Fruit fly (Drosophila melanogaster) whole organism, embryonic: ENCODE results near the gene CG45045.

ENCODE experiments used
- Antp ChIP-seq: fragments of 200-800 bp; sonication (Bioruptor generic); optimal IDR thresholded peaks from 3 replicates; lab custom pipeline; 2016; ENCODE audit warnings: missing biosample characterization, missing genetic modification characterization
- B-H2 ChIP-seq: fragments of 200-800 bp; sonication (Bioruptor generic); optimal IDR thresholded peaks from 2 replicates; lab custom pipeline; 2018; ENCODE audit warnings: missing biosample characterization, mild to moderate bottlenecking, missing genetic modification characterization
- BEAF-32 ChIP-seq: fragments of 200-800 bp; sonication (Bioruptor generic); optimal IDR thresholded peaks from 3 replicates; lab custom pipeline; 2017; ENCODE audit warnings: missing biosample characterization, missing genetic modification characterization, mild to moderate bottlenecking, moderate library complexity, missing genetic modification reagents
- Bgb ChIP-seq: fragments of 200-800 bp; sonication (Bioruptor generic); IDR thresholded peaks from 2 replicates; pipeline ENCODE4 v1.3.6; 2022; ENCODE audit warnings: missing biosample characterization, missing genetic modification characterization; ENCODE audit not compliant: partially characterized antibody
- CG10431 ChIP-seq: fragments of 200-800 bp; sonication (Bioruptor generic); optimal IDR thresholded peaks from 3 replicates; lab custom pipeline; 2018; ENCODE audit warnings: missing biosample characterization, mild to moderate bottlenecking, missing genetic modification characterization
- CG10543 ChIP-seq: fragments of 200-800 bp; sonication (Bioruptor generic); optimal IDR thresholded peaks from 3 replicates; lab custom pipeline; 2017; ENCODE audit warnings: missing biosample characterization, mild to moderate bottlenecking, missing genetic modification characterization, moderate library complexity
- CG12155 ChIP-seq: fragments of 200-800 bp; sonication (Bioruptor generic); optimal IDR thresholded peaks from 3 replicates; lab custom pipeline; 2016; ENCODE audit warnings: missing biosample characterization, missing genetic modification characterization
- CG16815 ChIP-seq: fragments of 200-800 bp; sonication (Bioruptor generic); optimal IDR thresholded peaks from 3 replicates; lab custom pipeline; 2017; ENCODE audit warnings: missing biosample characterization, mild to moderate bottlenecking, missing genetic modification characterization
- CG17359 ChIP-seq: fragments of 200-800 bp; sonication (Bioruptor generic); optimal IDR thresholded peaks from 3 replicates; lab custom pipeline; 2018; ENCODE audit warnings: missing biosample characterization, mild to moderate bottlenecking, missing genetic modification characterization, moderate library complexity
- CG17802 ChIP-seq: fragments of 200-800 bp; sonication (Bioruptor generic); optimal IDR thresholded peaks from 2 replicates; lab custom pipeline; 2018; ENCODE audit warnings: missing biosample characterization, mild to moderate bottlenecking, missing genetic modification characterization, moderate library complexity
- CG31365 ChIP-seq: fragments of 200-800 bp; sonication (Bioruptor generic); optimal IDR thresholded peaks from 2 replicates; lab custom pipeline; 2018; ENCODE audit warnings: missing biosample characterization, mild to moderate bottlenecking, missing genetic modification characterization
- CG32767 ChIP-seq: fragments of 200-800 bp; sonication (Bioruptor generic); IDR thresholded peaks from 2 replicates; pipeline ENCODE4 v1.3.6; 2022; ENCODE audit warnings: missing biosample characterization, missing genetic modification characterization
- CG33557 ChIP-seq: fragments of 200-800 bp; sonication (Bioruptor generic); optimal IDR thresholded peaks from 2 replicates; lab custom pipeline; 2019; ENCODE audit warnings: missing biosample characterization, mild to moderate bottlenecking, missing genetic modification characterization, moderate library complexity
- CG3407 ChIP-seq: fragments of 200-800 bp; sonication (Bioruptor generic); optimal IDR thresholded peaks from 2 replicates; lab custom pipeline; 2018; ENCODE audit warnings: missing biosample characterization, mild to moderate bottlenecking, missing genetic modification characterization
- CG3726 ChIP-seq: fragments of 200-800 bp; sonication (Bioruptor generic); IDR thresholded peaks from 3 replicates; pipeline ENCODE4, ENCODE4 v1.3.6; 2022; ENCODE audit warnings: missing biosample characterization, missing genetic modification characterization
- CG5180 ChIP-seq: fragments of 200-800 bp; sonication (Bioruptor generic); optimal IDR thresholded peaks from 3 replicates; lab custom pipeline; 2017; ENCODE audit warnings: missing biosample characterization, missing genetic modification characterization, mild to moderate bottlenecking, moderate library complexity, missing genetic modification reagents
- CG7372 ChIP-seq: fragments of 200-800 bp; sonication (Bioruptor generic); IDR thresholded peaks from 2 replicates; pipeline ENCODE4 v1.3.6; 2022; ENCODE audit warnings: missing biosample characterization, missing genetic modification characterization
- CG7745 ChIP-seq: fragments of 200-800 bp; sonication (Bioruptor generic); optimal IDR thresholded peaks from 2 replicates; lab custom pipeline; 2018; ENCODE audit warnings: missing biosample characterization, mild to moderate bottlenecking, missing genetic modification characterization, moderate library complexity
- CG7963 ChIP-seq: fragments of 200-800 bp; sonication (Bioruptor generic); IDR thresholded peaks from 3 replicates; pipeline ENCODE4 v1.3.6; 2022; ENCODE audit warnings: missing biosample characterization, missing genetic modification characterization; ENCODE audit not compliant: partially characterized antibody
- CG9797 ChIP-seq: fragments of 200-800 bp; sonication (Bioruptor generic); optimal IDR thresholded peaks from 3 replicates; lab custom pipeline; 2018; ENCODE audit warnings: missing biosample characterization, mild to moderate bottlenecking, missing genetic modification characterization
- CG9932 ChIP-seq: fragments of 200-800 bp; sonication (Bioruptor generic); IDR thresholded peaks from 2 replicates; pipeline ENCODE4 v1.3.6; 2022; ENCODE audit warnings: missing biosample characterization, missing genetic modification characterization
- CTCF ChIP-seq: fragments of 200-800 bp; sonication (Bioruptor generic); optimal IDR thresholded peaks from 2 replicates; lab custom pipeline; 2017; ENCODE audit warnings: missing biosample characterization, mild to moderate bottlenecking, missing genetic modification characterization, moderate library complexity
- Fer1 ChIP-seq: fragments of 200-800 bp; sonication (Bioruptor generic); optimal IDR thresholded peaks from 2 replicates; lab custom pipeline; 2017; ENCODE audit warnings: missing biosample characterization, mild to moderate bottlenecking, missing genetic modification characterization
- H2.0 ChIP-seq: fragments of 200-800 bp; sonication (Bioruptor generic); IDR thresholded peaks from 2 replicates; pipeline ENCODE4 v1.3.6; 2022; ENCODE audit warnings: missing biosample characterization, missing genetic modification characterization
- HHEX ChIP-seq: fragments of 200-800 bp; sonication (Bioruptor generic); optimal IDR thresholded peaks from 3 replicates; lab custom pipeline; 2017; ENCODE audit warnings: missing biosample characterization, mild to moderate bottlenecking, missing genetic modification characterization, missing genetic modification reagents
- Jarid2 ChIP-seq: fragments of 200-800 bp; sonication (Bioruptor generic); optimal IDR thresholded peaks from 3 replicates; lab custom pipeline; 2017; ENCODE audit warnings: mild to moderate bottlenecking, missing biosample characterization, missing genetic modification reagents, missing genetic modification characterization
- Myb ChIP-seq: fragments of 200-800 bp; sonication (Bioruptor generic); optimal IDR thresholded peaks from 2 replicates; lab custom pipeline; 2016; ENCODE audit warnings: missing biosample characterization, missing genetic modification characterization
- NC2α ChIP-seq: fragments of 200-800 bp; sonication (Bioruptor generic); optimal IDR thresholded peaks from 2 replicates; lab custom pipeline; 2016; ENCODE audit warnings: missing biosample characterization, missing genetic modification characterization
- Taf1 ChIP-seq: fragments of 200-800 bp; sonication (Bioruptor generic); IDR thresholded peaks from 2 replicates; pipeline ENCODE4 v1.3.6; 2022; ENCODE audit warnings: missing biosample characterization, missing genetic modification characterization
- ash1 ChIP-seq: fragments of 200-800 bp; sonication (Bioruptor generic); optimal IDR thresholded peaks from 2 replicates; lab custom pipeline; 2018; ENCODE audit warnings: missing biosample characterization, mild to moderate bottlenecking, missing genetic modification characterization
- chif ChIP-seq, 2 experiments: fragments of 200-800 bp; sonication (Bioruptor generic); optimal IDR thresholded peaks; 3 replicates each; lab custom pipeline; 2016; ENCODE audit warnings: missing biosample characterization in 2 of 2, missing genetic modification characterization in 2 of 2
- crol ChIP-seq: fragments of 200-800 bp; sonication (Bioruptor generic); IDR thresholded peaks from 2 replicates; pipeline ENCODE4 v1.3.6; 2022; ENCODE audit warnings: missing biosample characterization, missing genetic modification characterization
- dati ChIP-seq: fragments of 200-800 bp; sonication (Bioruptor generic); IDR thresholded peaks from 2 replicates; pipeline ENCODE4 v1.3.6; 2022; ENCODE audit warnings: missing biosample characterization, missing genetic modification characterization
- dpn ChIP-seq, 2 experiments: fragments of 200-800 bp; sonication (Bioruptor generic); optimal IDR thresholded peaks; 3 replicates each; lab custom pipeline; 2016; ENCODE audit warnings: missing biosample characterization in 2 of 2, missing genetic modification characterization in 2 of 2
- hb ChIP-seq: fragments of 200-800 bp; sonication (Bioruptor generic); IDR thresholded peaks from 3 replicates; pipeline ENCODE4 v1.3.6; 2022; ENCODE audit warnings: missing biosample characterization, missing genetic modification characterization; ENCODE audit not compliant: partially characterized antibody
- hbn ChIP-seq: fragments of 200-800 bp; sonication (Bioruptor generic); IDR thresholded peaks from 2 replicates; pipeline ENCODE4 v1.3.6; 2022; ENCODE audit warnings: missing biosample characterization, missing genetic modification characterization; ENCODE audit not compliant: partially characterized antibody
- jigr1 ChIP-seq: fragments of 200-800 bp; sonication (Bioruptor generic); IDR thresholded peaks from 3 replicates; pipeline ENCODE4 v1.3.6; 2022; ENCODE audit warnings: missing biosample characterization, missing genetic modification characterization
- knrl ChIP-seq: fragments of 200-800 bp; sonication (Bioruptor generic); IDR thresholded peaks from 3 replicates; pipeline ENCODE4 v1.3.6; 2022; ENCODE audit warnings: missing biosample characterization, missing genetic modification characterization; ENCODE audit not compliant: partially characterized antibody
- nau ChIP-seq: fragments of 200-800 bp; sonication (Bioruptor generic); optimal IDR thresholded peaks from 3 replicates; lab custom pipeline; 2017; ENCODE audit warnings: missing biosample characterization, mild to moderate bottlenecking, missing genetic modification characterization, missing genetic modification reagents
- pros ChIP-seq: fragments of 200-800 bp; sonication (Bioruptor generic); optimal IDR thresholded peaks from 3 replicates; lab custom pipeline; 2019; ENCODE audit warnings: missing biosample characterization, mild to moderate bottlenecking, missing genetic modification characterization, moderate library complexity
- sens ChIP-seq: fragments of 200-800 bp; sonication (Bioruptor generic); peaks from one replicate; lab custom pipeline; 2016; ENCODE audit warnings: missing biosample characterization, missing genetic modification characterization
- slbo ChIP-seq: fragments of 200-800 bp; sonication (Bioruptor generic); IDR thresholded peaks from 2 replicates; pipeline ENCODE4 v1.3.6; 2022; ENCODE audit warnings: missing biosample characterization, missing genetic modification characterization
- sna ChIP-seq: fragments of 200-800 bp; sonication (Bioruptor generic); IDR thresholded peaks from 2 replicates; pipeline ENCODE4 v1.3.6; 2022; ENCODE audit warnings: missing biosample characterization, missing genetic modification characterization; ENCODE audit not compliant: partially characterized antibody
- sqz ChIP-seq: fragments of 200-800 bp; sonication (Bioruptor generic); optimal IDR thresholded peaks from 3 replicates; lab custom pipeline; 2018; ENCODE audit warnings: missing biosample characterization, mild to moderate bottlenecking, missing genetic modification characterization
- stwl ChIP-seq: fragments of 200-800 bp; sonication (Bioruptor generic); optimal IDR thresholded peaks from 3 replicates; lab custom pipeline; 2018; ENCODE audit warnings: missing biosample characterization, mild to moderate bottlenecking, missing genetic modification characterization, moderate library complexity
- tx ChIP-seq: fragments of 200-800 bp; sonication (Bioruptor generic); optimal IDR thresholded peaks from 2 replicates; lab custom pipeline; 2016; ENCODE audit warnings: missing biosample characterization, missing genetic modification characterization
- usp ChIP-seq: fragments of >200 bp; optimal IDR thresholded peaks from 2 replicates; lab custom pipeline; 2017; ENCODE audit warnings: missing biosample characterization, missing genetic modification characterization
- zf30C ChIP-seq: fragments of 200-800 bp; sonication (Bioruptor generic); optimal IDR thresholded peaks from 3 replicates; lab custom pipeline; 2018; ENCODE audit warnings: missing biosample characterization, mild to moderate bottlenecking, missing genetic modification characterization
- zfh2 ChIP-seq: fragments of 200-800 bp; sonication (Bioruptor generic); optimal IDR thresholded peaks from 2 replicates; lab custom pipeline; 2016; ENCODE audit warnings: missing biosample characterization, missing genetic modification characterization

CG45045 gene

DNA sequence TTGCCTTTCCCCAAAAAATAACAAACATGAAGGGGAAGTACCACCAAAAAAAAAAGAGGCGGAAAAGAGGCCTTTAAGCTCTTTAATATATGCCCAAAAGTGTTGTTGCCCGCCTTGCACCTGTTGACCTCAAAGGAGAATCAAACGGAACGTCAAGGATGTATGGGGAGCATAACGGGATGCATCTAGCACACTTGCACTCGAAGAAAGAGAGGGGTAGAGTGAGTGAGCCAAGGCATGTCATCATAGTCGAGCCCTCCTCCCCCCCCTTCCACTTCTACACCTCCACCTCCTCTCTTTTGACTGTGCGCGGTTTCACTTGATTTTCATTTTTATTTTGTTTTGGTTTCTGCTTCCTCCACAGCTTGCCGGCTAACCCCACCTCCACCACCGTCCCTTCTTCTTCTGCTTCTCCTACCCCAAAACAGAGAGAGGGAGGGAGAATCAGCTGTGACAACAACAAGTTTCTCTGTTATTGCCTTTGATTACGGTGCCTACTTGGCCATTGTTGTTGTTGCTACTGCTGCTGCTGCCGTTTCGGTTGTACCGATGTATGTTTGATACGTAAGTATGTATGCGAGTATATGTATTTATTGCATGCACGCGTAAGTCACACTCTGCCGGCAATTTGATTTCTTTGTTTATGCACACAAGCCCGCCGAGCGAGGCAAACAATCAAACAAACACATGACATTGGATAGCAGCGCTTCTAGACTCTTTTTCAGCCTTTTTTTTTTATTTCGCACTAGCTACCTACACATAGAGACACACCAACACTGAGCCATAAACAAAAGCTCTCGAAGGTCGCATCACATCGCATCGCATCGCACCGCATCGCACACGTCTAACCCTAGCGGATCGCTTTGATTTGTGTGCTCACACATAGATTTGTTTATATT lies 45.5 kb downstream of the CG45045 start (continued):
- TF ChIP-seq Taf1 (GFP tag; lab: Robert Waterston, UW) (no peak), HHEX (no peak), CG33557 (GFP tag; lab: Kevin White, UChicago) (no peak), zf30C (GFP tag; lab: Kevin White, UChicago) (no peak), dpn (GFP tag; optimal IDR thresholded peaks at IDR 0.05; lab: Kevin White, UChicago) (no peak), CG32767 (GFP tag; lab: Robert Waterston, UW) (0 out of 2 replicates have a peak, but pooled peaks have one; percentile 7), H2.0 (GFP tag; lab: Robert Waterston, UW) (no peak), slbo (no peak), BEAF-32 (GFP tag; lab: Kevin White, UChicago) (no peak), zfh2 (GFP tag; lab: Kevin White, UChicago) (no peak), nau (GFP tag; lab: Kevin White, UChicago) (no peak), hbn (no peak), pros (GFP tag; lab: Kevin White, UChicago) (peak; percentile 83), CG7963 (GFP tag; lab: Robert Waterston, UW) (no peak), CG10431 (GFP tag; lab: Kevin White, UChicago) (no peak), CG9797 (GFP tag; lab: Kevin White, UChicago) (no peak), CG31365 (tag; lab: Kevin White, UChicago) (no peak), Fer1 (no peak), CTCF (GFP tag; lab: Kevin White, UChicago) (no peak), CG3407 (GFP tag; lab: Kevin White, UChicago) (no peak), dati (no peak), sens (GFP tag; lab: Kevin White, UChicago) (peak; percentile 62), ash1 (GFP tag; lab: Kevin White, UChicago) (no peak), CG7372 (GFP tag; lab: Robert Waterston, UW) (no peak), hb (GFP tag; lab: Robert Waterston, UW) (no peak), CG9932 (GFP tag; lab: Robert Waterston, UW) (no peak), CG17359 (tag; lab: Kevin White, UChicago) (no peak), CG7745 (no peak), Jarid2 (GFP tag; lab: Kevin White, UChicago) (no peak), Bgb (no peak), NC2α (GFP tag; lab: Kevin White, UChicago) (no peak), crol (GFP tag; lab: Robert Waterston, UW) (peak; percentile 85), CG12155 (GFP tag; lab: Kevin White, UChicago) (no peak), Antp (GFP tag; lab: Kevin White, UChicago) (no peak), CG3726 (no peak), Myb (GFP tag; lab: Kevin White, UChicago) (no peak), knrl (no peak), stwl (tag; lab: Kevin White, UChicago) (no peak), B-H2 (GFP tag; lab: Kevin White, UChicago) (no peak), CG10543 (GFP tag; lab: Kevin White, UChicago) (no peak), sqz (GFP tag; lab: Kevin White, UChicago) (peak; percentile 34), usp (no peak), jigr1 (GFP tag; lab: Robert Waterston, UW) (no peak), chif (GFP tag; optimal IDR thresholded peaks at IDR 0.05; lab: Kevin White, UChicago) (no peak), CG17802 (tag; lab: Kevin White, UChicago) (no peak), sna (GFP tag; lab: Robert Waterston, UW) (no peak), CG5180 (GFP tag; lab: Kevin White, UChicago) (peak; percentile 14), tx (GFP tag; lab: Kevin White, UChicago) (no peak), CG16815 (GFP tag; lab: Kevin White, UChicago) (no peak)
